Fruit fly (Drosophila melanogaster) whole organism, embryonic: ENCODE results near the gene ckd.

Experiments used
- Adf1 ChIP-seq: fragments of 200-800 bp; sonication (Bioruptor generic); IDR thresholded peaks from 2 replicates; pipeline ENCODE4 v1.3.6; 2022; ENCODE audit warnings: missing biosample characterization, missing genetic modification characterization
- Asciz ChIP-seq: fragments of 200-800 bp; sonication (Bioruptor generic); optimal IDR thresholded peaks from 2 replicates; lab custom pipeline; 2017; ENCODE audit warnings: missing biosample characterization, mild to moderate bottlenecking, missing genetic modification characterization, missing genetic modification reagents
- CG10267 ChIP-seq: fragments of 200-800 bp; sonication (Bioruptor generic); optimal IDR thresholded peaks from 2 replicates; lab custom pipeline; 2018; ENCODE audit warnings: missing biosample characterization, mild to moderate bottlenecking, missing genetic modification characterization, moderate library complexity
- CG10366 ChIP-seq: fragments of 200-800 bp; sonication (Bioruptor generic); IDR thresholded peaks from 2 replicates; pipeline ENCODE4 v1.3.6; 2022; ENCODE audit warnings: missing biosample characterization, missing genetic modification characterization
- CG11398 ChIP-seq: fragments of 200-800 bp; sonication (Bioruptor generic); optimal IDR thresholded peaks from 2 replicates; lab custom pipeline; 2016; ENCODE audit warnings: missing biosample characterization, missing genetic modification characterization
- CG11504 ChIP-seq: fragments of 200-800 bp; sonication (Bioruptor generic); optimal IDR thresholded peaks from 3 replicates; lab custom pipeline; 2019; ENCODE audit warnings: missing biosample characterization, mild to moderate bottlenecking, missing genetic modification characterization, moderate library complexity
- CG11696 ChIP-seq: fragments of 200-800 bp; sonication (Bioruptor generic); IDR thresholded peaks from 2 replicates; pipeline ENCODE4 v1.3.6; 2022; ENCODE audit warnings: missing biosample characterization, missing genetic modification characterization
- CG11723 ChIP-seq: fragments of 200-800 bp; sonication (Bioruptor generic); optimal IDR thresholded peaks from 2 replicates; lab custom pipeline; 2017; ENCODE audit warnings: missing biosample characterization, mild to moderate bottlenecking, missing genetic modification characterization
- CG13287 ChIP-seq: fragments of 200-800 bp; sonication (Bioruptor generic); IDR thresholded peaks from 2 replicates; pipeline ENCODE4 v1.3.6; 2022; ENCODE audit warnings: missing biosample characterization, missing genetic modification characterization; ENCODE audit not compliant: partially characterized antibody
- CG13296 ChIP-seq: fragments of 200-800 bp; sonication (Bioruptor generic); optimal IDR thresholded peaks from 3 replicates; lab custom pipeline; 2018; ENCODE audit warnings: missing biosample characterization, mild to moderate bottlenecking, missing genetic modification characterization
- CG13775 ChIP-seq: fragments of 200-800 bp; sonication (Bioruptor generic); optimal IDR thresholded peaks from 3 replicates; lab custom pipeline; 2017; ENCODE audit warnings: missing biosample characterization, mild to moderate bottlenecking, missing genetic modification characterization
- CG16863 ChIP-seq: fragments of 200-800 bp; sonication (Bioruptor generic); optimal IDR thresholded peaks from 3 replicates; lab custom pipeline; 2016; ENCODE audit warnings: missing biosample characterization, missing genetic modification characterization
- CG17612 ChIP-seq: fragments of 200-800 bp; sonication (Bioruptor generic); IDR thresholded peaks from 2 replicates; pipeline ENCODE4 v1.3.6; 2022; ENCODE audit warnings: missing biosample characterization, missing genetic modification characterization
- CG18262 ChIP-seq: fragments of 200-800 bp; optimal IDR thresholded peaks from 3 replicates; lab custom pipeline; 2019; ENCODE audit warnings: missing biosample characterization, mild to moderate bottlenecking, missing genetic modification characterization, moderate library complexity
- CG2129 ChIP-seq: fragments of 200-800 bp; sonication (Bioruptor generic); IDR thresholded peaks from 2 replicates; pipeline ENCODE4 v1.3.6; 2022; ENCODE audit warnings: missing biosample characterization, missing genetic modification characterization; ENCODE audit not compliant: partially characterized antibody
- CG30403 ChIP-seq: fragments of 200-800 bp; sonication (Bioruptor generic); optimal IDR thresholded peaks from 3 replicates; lab custom pipeline; 2016; ENCODE audit warnings: missing biosample characterization, missing genetic modification characterization
- CG31441 ChIP-seq: fragments of 200-800 bp; sonication (Bioruptor generic); IDR thresholded peaks from 2 replicates; pipeline ENCODE4 v1.3.6; 2022; ENCODE audit warnings: missing biosample characterization, missing genetic modification characterization
- CG3407 ChIP-seq: fragments of 200-800 bp; sonication (Bioruptor generic); optimal IDR thresholded peaks from 2 replicates; lab custom pipeline; 2018; ENCODE audit warnings: missing biosample characterization, mild to moderate bottlenecking, missing genetic modification characterization
- CG4282 ChIP-seq: fragments of 200-800 bp; sonication (Bioruptor generic); optimal IDR thresholded peaks from 2 replicates; lab custom pipeline; 2016; ENCODE audit warnings: missing biosample characterization, missing genetic modification characterization
- CG4617 ChIP-seq: fragments of 200-800 bp; sonication (Bioruptor generic); optimal IDR thresholded peaks from 3 replicates; lab custom pipeline; 2016; ENCODE audit warnings: missing biosample characterization, missing genetic modification characterization, borderline replicate concordance
- CG6854 ChIP-seq: fragments of 200-800 bp; sonication (Bioruptor generic); optimal IDR thresholded peaks from 3 replicates; lab custom pipeline; 2017; ENCODE audit warnings: missing biosample characterization, mild to moderate bottlenecking, missing genetic modification characterization
- CG9727 ChIP-seq: fragments of 200-800 bp; sonication (Bioruptor generic); optimal IDR thresholded peaks from 3 replicates; lab custom pipeline; 2017; ENCODE audit warnings: missing biosample characterization, mild to moderate bottlenecking, missing genetic modification characterization
- CTCF ChIP-seq: fragments of 200-800 bp; sonication (Bioruptor generic); optimal IDR thresholded peaks from 2 replicates; lab custom pipeline; 2017; ENCODE audit warnings: missing biosample characterization, mild to moderate bottlenecking, missing genetic modification characterization, moderate library complexity
- Chrac-16 ChIP-seq: fragments of 200-800 bp; sonication (Bioruptor generic); optimal IDR thresholded peaks from 3 replicates; lab custom pipeline; 2016; ENCODE audit warnings: missing biosample characterization, missing genetic modification characterization
- CoRest ChIP-seq: fragments of 200-800 bp; sonication (Bioruptor generic); optimal IDR thresholded peaks from 3 replicates; lab custom pipeline; 2018; ENCODE audit warnings: missing biosample characterization, mild to moderate bottlenecking, missing genetic modification characterization, moderate library complexity
- Dip3 ChIP-seq: fragments of 200-800 bp; sonication (Bioruptor generic); optimal IDR thresholded peaks from 3 replicates; lab custom pipeline; 2016; ENCODE audit warnings: missing biosample characterization, missing genetic modification characterization
- Fer1 ChIP-seq: fragments of 200-800 bp; sonication (Bioruptor generic); optimal IDR thresholded peaks from 2 replicates; lab custom pipeline; 2017; ENCODE audit warnings: missing biosample characterization, mild to moderate bottlenecking, missing genetic modification characterization
- HLH3B ChIP-seq: fragments of 200-800 bp; sonication (Bioruptor generic); IDR thresholded peaks from 2 replicates; pipeline ENCODE4 v1.3.6; 2022; ENCODE audit warnings: missing biosample characterization, missing genetic modification characterization
- Jarid2 ChIP-seq: fragments of 200-800 bp; sonication (Bioruptor generic); optimal IDR thresholded peaks from 3 replicates; lab custom pipeline; 2017; ENCODE audit warnings: mild to moderate bottlenecking, missing biosample characterization, missing genetic modification reagents, missing genetic modification characterization
- NK7.1 ChIP-seq: fragments of 200-800 bp; sonication (Bioruptor generic); optimal IDR thresholded peaks from 3 replicates; lab custom pipeline; 2016; ENCODE audit warnings: missing biosample characterization, missing genetic modification characterization
- PHDP ChIP-seq: fragments of 200-800 bp; sonication (Bioruptor generic); optimal IDR thresholded peaks from 3 replicates; lab custom pipeline; 2018; ENCODE audit warnings: missing biosample characterization, mild to moderate bottlenecking, missing genetic modification characterization, moderate library complexity
- Rfx ChIP-seq: fragments of 200-800 bp; sonication (Bioruptor generic); IDR thresholded peaks from 2 replicates; pipeline ENCODE4 v1.3.6; 2022; ENCODE audit warnings: missing biosample characterization, missing genetic modification characterization
- Stat92E ChIP-seq, 3 experiments: fragments of >200 bp in 2 of 3; fragments of 200-800 bp in 1 of 3; sonication (Bioruptor generic) in 1 of 3; optimal IDR thresholded peaks; 2 replicates each; lab custom pipeline; 2017 to 2019; ENCODE audit warnings: missing biosample characterization in 3 of 3, missing genetic modification characterization in 3 of 3, mild to moderate bottlenecking in 1 of 3, moderate library complexity in 1 of 3
- bcd ChIP-seq: fragments of 200-800 bp; sonication (Bioruptor generic); optimal IDR thresholded peaks from 2 replicates; lab custom pipeline; 2017; ENCODE audit warnings: missing biosample characterization, mild to moderate bottlenecking, missing genetic modification characterization
- chinmo ChIP-seq: fragments of 200-800 bp; sonication (Bioruptor generic); IDR thresholded peaks from 4 replicates; pipeline ENCODE4 v1.3.6; 2022; ENCODE audit warnings: missing biosample characterization, missing genetic modification characterization; ENCODE audit not compliant: partially characterized antibody
- dimm ChIP-seq: fragments of 200-800 bp; sonication (Bioruptor generic); IDR thresholded peaks from 2 replicates; pipeline ENCODE4 v1.3.6; 2022; ENCODE audit warnings: missing biosample characterization, missing genetic modification characterization
- emc ChIP-seq: fragments of 200-800 bp; sonication (Bioruptor generic); optimal IDR thresholded peaks from 2 replicates; lab custom pipeline; 2016; ENCODE audit warnings: missing biosample characterization, missing genetic modification characterization
- fd96Cb ChIP-seq: fragments of 200-800 bp; sonication (Bioruptor generic); optimal IDR thresholded peaks from 2 replicates; lab custom pipeline; 2018; ENCODE audit warnings: missing biosample characterization, mild to moderate bottlenecking, missing genetic modification characterization, moderate library complexity
- jing ChIP-seq: fragments of 200-800 bp; sonication (Bioruptor generic); optimal IDR thresholded peaks from 2 replicates; lab custom pipeline; 2018; ENCODE audit warnings: missing biosample characterization, mild to moderate bottlenecking, missing genetic modification characterization
- nau ChIP-seq: fragments of 200-800 bp; sonication (Bioruptor generic); optimal IDR thresholded peaks from 3 replicates; lab custom pipeline; 2017; ENCODE audit warnings: missing biosample characterization, mild to moderate bottlenecking, missing genetic modification characterization, missing genetic modification reagents
- odd ChIP-seq: fragments of 200-800 bp; sonication (Bioruptor generic); optimal IDR thresholded peaks from 2 replicates; lab custom pipeline; 2017; ENCODE audit warnings: missing biosample characterization, mild to moderate bottlenecking, missing genetic modification characterization
- pan ChIP-seq, 4 experiments: fragments of >200 bp in 3 of 4; fragments of 200-800 bp in 1 of 4; sonication (Bioruptor generic) in 1 of 4; optimal IDR thresholded peaks in 3 of 4; IDR thresholded peaks in 1 of 4; 2 replicates each; pipeline versions ENCODE4 v1.3.6 to Lab custom; 2017 to 2022; ENCODE audit warnings: missing biosample characterization in 2 of 4, missing genetic modification characterization in 2 of 4, mixed read lengths in 1 of 4
- pzg ChIP-seq: fragments of 200-800 bp; sonication (Bioruptor generic); optimal IDR thresholded peaks from 3 replicates; lab custom pipeline; 2018; ENCODE audit warnings: missing biosample characterization, mild to moderate bottlenecking, missing genetic modification characterization, moderate library complexity
- sob ChIP-seq: fragments of 200-800 bp; sonication (Bioruptor generic); IDR thresholded peaks from 2 replicates; pipeline ENCODE4 v1.3.6; 2022; ENCODE audit warnings: missing biosample characterization, missing genetic modification characterization
- tap ChIP-seq: fragments of 200-800 bp; optimal IDR thresholded peaks from 3 replicates; lab custom pipeline; 2019; ENCODE audit warnings: missing biosample characterization, mild to moderate bottlenecking, missing genetic modification characterization, moderate library complexity
- tin ChIP-seq: fragments of 200-800 bp; sonication (Bioruptor generic); optimal IDR thresholded peaks from 3 replicates; lab custom pipeline; 2016; ENCODE audit warnings: missing biosample characterization, missing genetic modification characterization
- tio ChIP-seq: fragments of 200-800 bp; sonication (Bioruptor generic); optimal IDR thresholded peaks from 2 replicates; lab custom pipeline; 2017; ENCODE audit warnings: missing biosample characterization, missing genetic modification characterization, inconsistent platforms
- wdn ChIP-seq: fragments of 200-800 bp; sonication (Bioruptor generic); IDR thresholded peaks from 2 replicates; pipeline ENCODE4 v1.3.6; 2022; ENCODE audit warnings: missing biosample characterization, missing genetic modification characterization

The ckd gene

dm6 chr3L:3248714-3249663 lies 8.7 kb upstream of the ckd start (continued):
- TF ChIP-seq CG4282 (GFP tag; lab: Kevin White, UChicago) (no peak), CG10366 (GFP tag; lab: Robert Waterston, UW) (no peak; the same call in 1 of the 2 replicates), Asciz (peak; percentile 64), chinmo (GFP tag; lab: Robert Waterston, UW) (0 out of 4 replicates have a peak, but pooled peaks have one; percentile 3), CG11696 (GFP tag; lab: Robert Waterston, UW) (peak; percentile 61; the same call in 1 of the 2 replicates), bcd (GFP tag; lab: Kevin White, UChicago) (peak; percentile 43), CG6854 (no peak), dimm (GFP tag; lab: Robert Waterston, UW) (no peak), CG2129 (no peak), Fer1 (GFP tag; lab: Kevin White, UChicago) (no peak), PHDP (peak; percentile 35), CG17612 (GFP tag; lab: Robert Waterston, UW) (no peak), wdn (no peak), odd (peak; percentile 25), tio (peak; percentile 71), CG11504 (tag; lab: Kevin White, UChicago) (peak; percentile 70), CG9727 (GFP tag; lab: Kevin White, UChicago) (peak; percentile 55), Stat92E (GFP tag; optimal IDR thresholded peaks at IDR 0.05; lab: Kevin White, UChicago) (no peak), Adf1 (GFP tag; lab: Robert Waterston, UW) (peak; percentile 22), sob (GFP tag; lab: Robert Waterston, UW) (no peak), Rfx (GFP tag; lab: Robert Waterston, UW) (no peak), CG13296 (GFP tag; lab: Kevin White, UChicago) (no peak), fd96Cb (tag; lab: Kevin White, UChicago) (peak; percentile 38), CG13775 (GFP tag; lab: Kevin White, UChicago) (peak; percentile 31), pan (optimal IDR thresholded peaks at IDR 0.05; lab: Kevin White, UChicago) (no peak), pan (GFP tag; optimal IDR thresholded peaks at IDR 0.05 in 1 of 2, IDR thresholded peaks at IDR 0.05 in 1 of 2) (no peak), Chrac-16 (GFP tag; lab: Kevin White, UChicago) (peak; percentile 19), CG3407 (GFP tag; lab: Kevin White, UChicago) (no peak), CG11398 (GFP tag; lab: Kevin White, UChicago) (no peak), Jarid2 (GFP tag; lab: Kevin White, UChicago) (peak; percentile 2), emc (GFP tag; lab: Kevin White, UChicago) (no peak), HLH3B (GFP tag; lab: Robert Waterston, UW) (no peak), CG18262 (tag; lab: Kevin White, UChicago) (peak; percentile 53), CG30403 (GFP tag; lab: Kevin White, UChicago) (peak; percentile 56), CoRest (tag; lab: Kevin White, UChicago) (peak; percentile 66), CTCF (GFP tag; lab: Kevin White, UChicago) (no peak), NK7.1 (no peak), CG10267 (tag; lab: Kevin White, UChicago) (peak; percentile 0), tap (tag; lab: Kevin White, UChicago) (no peak), CG13287 (GFP tag; lab: Robert Waterston, UW) (no peak), tin (GFP tag; lab: Kevin White, UChicago) (peak; percentile 6), nau (peak; percentile 4), pzg (GFP tag; lab: Kevin White, UChicago) (no peak), CG16863 (GFP tag; lab: Kevin White, UChicago) (peak; percentile 26), CG4617 (GFP tag; lab: Kevin White, UChicago) (no peak), Dip3 (GFP tag; lab: Kevin White, UChicago) (peak; percentile 25), jing (GFP tag; lab: Kevin White, UChicago) (no peak), CG31441 (GFP tag; lab: Robert Waterston, UW) (peak; percentile 54; the same call in 1 of the 2 replicates), CG11723 (GFP tag; lab: Kevin White, UChicago) (peak; percentile 27)
